Worm (Caenorhabditis elegans) whole organism, young adult: Measurements from ENCODE around the gene C02B4.3.

Experiments
- B0035.1 ChIP-seq: sonication (generic microtip); optimal IDR thresholded peaks from 2 replicates; lab custom pipeline; 2016; ENCODE audit warnings: missing genetic modification characterization, mild to moderate bottlenecking, missing compliant biosample characterization, missing genotype, missing genetic modification reagents
- K11D2.4 ChIP-seq: fragments of 200-800 bp; sonication (Bioruptor generic); IDR thresholded peaks from 2 replicates; pipeline ENCODE4 v1.3.6; 2022; ENCODE audit warnings: missing genetic modification reagents, missing genetic modification characterization, missing compliant biosample characterization
- Y67H2A.10 ChIP-seq: fragments of 200-800 bp; sonication (Bioruptor generic); conservative IDR thresholded peaks from 2 replicates; pipeline ENCODE4 v1.3.6; 2022; ENCODE audit warnings: missing genetic modification reagents, missing genetic modification characterization, missing compliant biosample characterization
- chd-7 ChIP-seq: sonication (generic microtip); optimal IDR thresholded peaks from 2 replicates; lab custom pipeline; 2016; ENCODE audit warnings: mild to moderate bottlenecking, missing genetic modification characterization, moderate library complexity, missing compliant biosample characterization
- dpl-1 ChIP-seq: fragments of 150-350 bp; optimal IDR thresholded peaks from 2 replicates; lab custom pipeline; 2014; ENCODE audit warnings: missing biosample characterization, missing genetic modification reagents, missing genetic modification characterization
- ets-4 ChIP-seq: fragments of 200-800 bp; sonication (Bioruptor generic); optimal IDR thresholded peaks from 2 replicates; lab custom pipeline; 2018; ENCODE audit warnings: mild to moderate bottlenecking, missing genetic modification characterization, missing compliant biosample characterization
- hmg-1.2 ChIP-seq: fragments of 200-800 bp; sonication (Bioruptor generic); IDR thresholded peaks from 2 replicates; pipeline ENCODE4 v1.3.6; 2022; ENCODE audit warnings: missing genetic modification reagents, missing genetic modification characterization, missing compliant biosample characterization
- lin-35 ChIP-seq, 3 experiments: fragments of 150-350 bp in 2 of 3; sonication (generic microtip) in 1 of 3; optimal IDR thresholded peaks; 2 replicates each; lab custom pipeline; 2014 to 2018; ENCODE audit warnings: missing biosample characterization in 3 of 3, missing genetic modification characterization in 3 of 3, missing genetic modification reagents in 3 of 3
- pbrm-1 ChIP-seq: fragments of 200-800 bp; sonication (Bioruptor generic); IDR thresholded peaks from 2 replicates; pipeline ENCODE4 v1.3.6; 2022; ENCODE audit warnings: missing genetic modification reagents, missing genetic modification characterization, missing compliant biosample characterization
- sea-2 ChIP-seq: fragments of 200-800 bp; sonication (Bioruptor generic); IDR thresholded peaks from 2 replicates; pipeline ENCODE4 v1.3.6; 2022; ENCODE audit warnings: missing genetic modification characterization, missing compliant biosample characterization
- ztf-3 ChIP-seq: fragments of 200-800 bp; sonication (Bioruptor generic); optimal IDR thresholded peaks from 2 replicates; lab custom pipeline; 2018; ENCODE audit warnings: mild to moderate bottlenecking, missing genetic modification characterization, missing compliant biosample characterization

ce11 chrX:12640961-12641360 is 18.7 kb downstream of the C02B4.3 start:
- no peak for TF ChIP-seq Y67H2A.10
- no peak for TF ChIP-seq K11D2.4
- TF ChIP-seq B0035.1 (tag; lab: Kevin White, UChicago): no peak
- TF ChIP-seq pbrm-1: no peak
- no peak for TF ChIP-seq ets-4 (GFP tag; lab: Kevin White, UChicago)
- no peak for TF ChIP-seq lin-35 (GFP tag; optimal IDR thresholded peaks at IDR 0.05; lab: Kevin White, UChicago)
- no peak for TF ChIP-seq dpl-1 (GFP tag; lab: Kevin White, UChicago)
- no peak for TF ChIP-seq chd-7 (tag; lab: Kevin White, UChicago)
- TF ChIP-seq sea-2 (GFP tag; lab: Robert Waterston, UW): no peak
- TF ChIP-seq hmg-1.2: no peak
- TF ChIP-seq ztf-3 (GFP tag; lab: Kevin White, UChicago): no peak
